Worm (Caenorhabditis elegans) whole organism, young adult: Measurements from ENCODE around the gene clec-245.

ENCODE experiments used
- B0035.1 ChIP-seq: sonication (generic microtip); optimal IDR thresholded peaks from 2 replicates; lab custom pipeline; 2016; ENCODE audit warnings: missing genetic modification characterization, mild to moderate bottlenecking, missing compliant biosample characterization, missing genotype, missing genetic modification reagents
- B0261.1 ChIP-seq: sonication (generic microtip); optimal IDR thresholded peaks from 2 replicates; lab custom pipeline; 2016; ENCODE audit warnings: mild to moderate bottlenecking, missing genetic modification characterization, moderate library complexity, missing compliant biosample characterization
- C06A6.2 ChIP-seq: fragments of 200-800 bp; sonication (Bioruptor generic); conservative IDR thresholded peaks from 2 replicates; pipeline ENCODE4 v1.3.6; 2022; ENCODE audit warnings: missing genetic modification characterization, missing compliant biosample characterization
- D2030.7 ChIP-seq: fragments of 200-800 bp; sonication (Bioruptor generic); IDR thresholded peaks from 2 replicates; pipeline ENCODE4 v1.3.6; 2022; ENCODE audit warnings: missing genetic modification reagents, missing genetic modification characterization, missing compliant biosample characterization
- F22D6.2 ChIP-seq: sonication (generic microtip); optimal IDR thresholded peaks from 2 replicates; lab custom pipeline; 2016; ENCODE audit warnings: mild to moderate bottlenecking, missing genetic modification characterization, missing compliant biosample characterization
- F55B11.4 ChIP-seq: sonication (generic microtip); optimal IDR thresholded peaks from 2 replicates; lab custom pipeline; 2016; ENCODE audit warnings: missing compliant biosample characterization, missing genetic modification characterization, borderline replicate concordance; ENCODE audit not compliant: insufficient read depth
- F57A8.1 ChIP-seq: fragments of 200-800 bp; sonication (Bioruptor generic); optimal IDR thresholded peaks from 2 replicates; lab custom pipeline; 2018; ENCODE audit warnings: mild to moderate bottlenecking, missing genetic modification characterization, moderate library complexity, missing compliant biosample characterization
- Y67H2A.10 ChIP-seq: fragments of 200-800 bp; sonication (Bioruptor generic); conservative IDR thresholded peaks from 2 replicates; pipeline ENCODE4 v1.3.6; 2022; ENCODE audit warnings: missing genetic modification reagents, missing genetic modification characterization, missing compliant biosample characterization
- Y79H2A.3 ChIP-seq: fragments of 200-800 bp; sonication (Bioruptor generic); conservative IDR thresholded peaks from 2 replicates; pipeline ENCODE4 v1.3.6; 2022; ENCODE audit warnings: missing genetic modification reagents, missing genetic modification characterization, missing compliant biosample characterization
- Y95B8A.8 ChIP-seq: fragments of 200-800 bp; sonication (Bioruptor generic); IDR thresholded peaks from 2 replicates; pipeline ENCODE4 v1.3.6; 2022; ENCODE audit warnings: missing genetic modification reagents, missing genetic modification characterization, missing compliant biosample characterization
- atf-7 ChIP-seq: sonication (generic microtip); optimal IDR thresholded peaks from 2 replicates; lab custom pipeline; 2017; ENCODE audit warnings: mild to moderate bottlenecking, missing genetic modification characterization, missing compliant biosample characterization
- attf-5 ChIP-seq: fragments of 200-800 bp; sonication (Bioruptor generic); optimal IDR thresholded peaks from 2 replicates; lab custom pipeline; 2018; ENCODE audit warnings: mild to moderate bottlenecking, missing genetic modification characterization, missing compliant biosample characterization
- bed-1 ChIP-seq: fragments of 200-800 bp; sonication (Bioruptor generic); IDR thresholded peaks from 2 replicates; pipeline ENCODE4 v1.3.6; 2022; ENCODE audit warnings: missing genetic modification reagents, missing genetic modification characterization, missing compliant biosample characterization
- bed-2 ChIP-seq: fragments of 200-800 bp; sonication (Bioruptor generic); IDR thresholded peaks from 2 replicates; pipeline ENCODE4 v1.3.6; 2022; ENCODE audit warnings: missing genetic modification reagents, missing genetic modification characterization, missing compliant biosample characterization
- ceh-100 ChIP-seq: fragments of 200-800 bp; sonication (Bioruptor generic); IDR thresholded peaks from 2 replicates; pipeline ENCODE4 v1.3.6; 2022; ENCODE audit warnings: missing genetic modification reagents, missing genetic modification characterization, missing compliant biosample characterization
- ceh-40 ChIP-seq: fragments of 200-800 bp; sonication (Bioruptor generic); IDR thresholded peaks from 2 replicates; pipeline ENCODE4 v1.3.6; 2022; ENCODE audit warnings: missing genetic modification characterization, missing compliant biosample characterization
- ceh-91 ChIP-seq: fragments of 200-800 bp; sonication (Bioruptor generic); IDR thresholded peaks from 2 replicates; pipeline ENCODE4 v1.3.6; 2022; ENCODE audit warnings: missing genetic modification reagents, missing genetic modification characterization, missing compliant biosample characterization
- die-1 ChIP-seq: sonication (generic microtip); optimal IDR thresholded peaks from 2 replicates; lab custom pipeline; 2016; ENCODE audit warnings: missing genotype, mild to moderate bottlenecking, missing genetic modification characterization, missing compliant biosample characterization
- dpff-1 ChIP-seq: sonication (generic microtip); optimal IDR thresholded peaks from 2 replicates; lab custom pipeline; 2017; ENCODE audit warnings: mild to moderate bottlenecking, missing genetic modification characterization, missing compliant biosample characterization
- dpl-1 ChIP-seq: fragments of 150-350 bp; optimal IDR thresholded peaks from 2 replicates; lab custom pipeline; 2014; ENCODE audit warnings: missing biosample characterization, missing genetic modification reagents, missing genetic modification characterization
- him-1 ChIP-seq: sonication (generic microtip); optimal IDR thresholded peaks from 2 replicates; lab custom pipeline; 2016; ENCODE audit warnings: missing genotype, missing genetic modification reagents, missing genetic modification characterization, missing compliant biosample characterization
- hlh-12 ChIP-seq: sonication (generic microtip); optimal IDR thresholded peaks from 2 replicates; lab custom pipeline; 2016; ENCODE audit warnings: missing genetic modification characterization, missing compliant biosample characterization
- hrde-1 ChIP-seq: sonication (generic microtip); optimal IDR thresholded peaks from 2 replicates; lab custom pipeline; 2016; ENCODE audit warnings: missing genetic modification characterization, mild to moderate bottlenecking, missing compliant biosample characterization, moderate library complexity, missing genotype, missing genetic modification reagents, borderline replicate concordance
- hsf-1 ChIP-seq: fragments of 200-800 bp; sonication (Bioruptor generic); IDR thresholded peaks from 2 replicates; pipeline ENCODE4 v1.3.6; 2022; ENCODE audit warnings: missing genetic modification reagents, missing genetic modification characterization, missing compliant biosample characterization
- lag-1 ChIP-seq: fragments of 200-800 bp; sonication (Bioruptor generic); IDR thresholded peaks from 2 replicates; pipeline ENCODE4 v1.3.6; 2022; ENCODE audit warnings: missing genetic modification reagents, missing genetic modification characterization, missing compliant biosample characterization
- let-526 ChIP-seq: fragments of 200-800 bp; sonication (Bioruptor generic); IDR thresholded peaks from 2 replicates; pipeline ENCODE4 v1.3.6; 2022; ENCODE audit warnings: missing genetic modification reagents, missing genetic modification characterization, missing compliant biosample characterization
- lin-26 ChIP-seq: fragments of 200-800 bp; sonication (Bioruptor generic); IDR thresholded peaks from 2 replicates; pipeline ENCODE4 v1.3.6; 2022; ENCODE audit warnings: missing genetic modification reagents, missing genetic modification characterization, missing compliant biosample characterization
- madf-8 ChIP-seq: fragments of 200-800 bp; sonication (Bioruptor generic); conservative IDR thresholded peaks from 2 replicates; pipeline ENCODE4 v1.3.6; 2022; ENCODE audit warnings: missing genetic modification reagents, missing genetic modification characterization, missing compliant biosample characterization
- mxl-1 ChIP-seq: sonication (generic microtip); optimal IDR thresholded peaks from 2 replicates; lab custom pipeline; 2016; ENCODE audit warnings: missing genetic modification characterization, missing compliant biosample characterization
- nfya-2 ChIP-seq: fragments of 200-800 bp; sonication (Bioruptor generic); IDR thresholded peaks from 2 replicates; pipeline ENCODE4 v1.3.6; 2022; ENCODE audit warnings: missing genetic modification reagents, missing genetic modification characterization, missing compliant biosample characterization
- nhr-120 ChIP-seq: fragments of 200-800 bp; sonication (Bioruptor generic); IDR thresholded peaks from 2 replicates; pipeline ENCODE4 v1.3.6; 2022; ENCODE audit warnings: missing genetic modification characterization, missing compliant biosample characterization
- nhr-179 ChIP-seq: sonication (generic microtip); optimal IDR thresholded peaks from 2 replicates; lab custom pipeline; 2016; ENCODE audit warnings: mild to moderate bottlenecking, missing genetic modification characterization, missing compliant biosample characterization
- nhr-80 ChIP-seq: sonication (generic microtip); optimal IDR thresholded peaks from 2 replicates; lab custom pipeline; 2016; ENCODE audit warnings: missing genetic modification characterization, missing compliant biosample characterization
- sea-2 ChIP-seq: fragments of 200-800 bp; sonication (Bioruptor generic); IDR thresholded peaks from 2 replicates; pipeline ENCODE4 v1.3.6; 2022; ENCODE audit warnings: missing genetic modification characterization, missing compliant biosample characterization
- snpc-3.4 ChIP-seq: sonication (generic microtip); optimal IDR thresholded peaks from 2 replicates; lab custom pipeline; 2017; ENCODE audit warnings: missing genetic modification characterization, mild to moderate bottlenecking, missing compliant biosample characterization, antibody characterized with exemption, moderate library complexity, missing genotype, missing genetic modification reagents
- tbx-9 ChIP-seq: sonication (generic microtip); optimal IDR thresholded peaks from 2 replicates; lab custom pipeline; 2016; ENCODE audit warnings: borderline replicate concordance, missing genetic modification characterization, inconsistent platforms, missing compliant biosample characterization
- ztf-18 ChIP-seq: sonication (generic microtip); optimal IDR thresholded peaks from 2 replicates; lab custom pipeline; 2016; ENCODE audit warnings: missing genotype, mild to moderate bottlenecking, missing genetic modification characterization, missing compliant biosample characterization
- ztf-3 ChIP-seq: fragments of 200-800 bp; sonication (Bioruptor generic); optimal IDR thresholded peaks from 2 replicates; lab custom pipeline; 2018; ENCODE audit warnings: mild to moderate bottlenecking, missing genetic modification characterization, missing compliant biosample characterization
- ztf-6 ChIP-seq: fragments of 200-800 bp; sonication (Bioruptor generic); IDR thresholded peaks from 2 replicates; pipeline ENCODE4 v1.3.6; 2022; ENCODE audit warnings: missing genetic modification reagents, missing genetic modification characterization, missing compliant biosample characterization

Gene clec-245

ce11 chrV:18158172-18158571 is 30.1 kb downstream of the clec-245 start:
- TF ChIP-seq lin-26 (no peak), sea-2 (no peak), nfya-2 (GFP tag; lab: Robert Waterston, UW) (no peak), tbx-9 (tag; lab: Kevin White, UChicago) (no peak), ztf-18 (no peak), nhr-179 (tag; lab: Kevin White, UChicago) (no peak), let-526 (GFP tag; lab: Robert Waterston, UW) (no peak)

- TF ChIP-seq F55B11.4 (tag; lab: Kevin White, UChicago) = no peak
- TF ChIP-seq nhr-80 = peak; percentile 9
- no peak for TF ChIP-seq B0035.1 (tag; lab: Kevin White, UChicago)
- no peak for TF ChIP-seq atf-7 (tag; lab: Kevin White, UChicago)
Measured at ce11 chrV:18157707-18158106, 30.5 kb downstream of the clec-245 start, which contains the start of gene clec-48. clec-48 (plus strand) TSS chrV:18158026.

- TF ChIP-seq tbx-9 (tag; lab: Kevin White, UChicago) = no peak
- no peak for TF ChIP-seq lag-1 (GFP tag; lab: Robert Waterston, UW)
- TF ChIP-seq bed-2 (GFP tag; lab: Robert Waterston, UW) = no peak
- no peak for TF ChIP-seq C06A6.2 (GFP tag; lab: Robert Waterston, UW)
- no peak for TF ChIP-seq ceh-40 (GFP tag; lab: Robert Waterston, UW)
- no peak for TF ChIP-seq Y95B8A.8 (GFP tag; lab: Robert Waterston, UW)
- TF ChIP-seq hsf-1 (GFP tag; lab: Robert Waterston, UW) = no peak
- no peak for TF ChIP-seq madf-8 (GFP tag; lab: Robert Waterston, UW)
- TF ChIP-seq ceh-91 = no peak
- TF ChIP-seq Y67H2A.10 (GFP tag; lab: Robert Waterston, UW) = no peak
- TF ChIP-seq F22D6.2 = no peak
- TF ChIP-seq die-1 (tag; lab: Kevin White, UChicago) = no peak
- no peak for TF ChIP-seq ztf-3 (GFP tag; lab: Kevin White, UChicago)
- no peak for TF ChIP-seq Y79H2A.3
- no peak for TF ChIP-seq hlh-12 (tag; lab: Kevin White, UChicago)
- no peak for TF ChIP-seq ceh-100 (GFP tag; lab: Robert Waterston, UW)
- TF ChIP-seq F57A8.1 (GFP tag; lab: Kevin White, UChicago) = no peak
- TF ChIP-seq, all 124 proteins: peak for 0
Measured at ce11 chrV:18146077-18146476, 42.2 kb downstream of the clec-245 start, which contains the start of gene C14A6.3. C14A6.3 (plus strand) TSS chrV:18146377.

ce11 chrV:18144442-18144841 is 43.8 kb downstream of the clec-245 start:
- TF ChIP-seq sea-2 = no peak
- no peak for TF ChIP-seq ztf-6
- no peak for TF ChIP-seq Y79H2A.3
- TF ChIP-seq him-1 (tag; lab: Kevin White, UChicago) = no peak
- TF ChIP-seq B0261.1 (tag; lab: Kevin White, UChicago) = no peak
- TF ChIP-seq ceh-91 = no peak
- no peak for TF ChIP-seq B0035.1 (tag; lab: Kevin White, UChicago)
- no peak for TF ChIP-seq snpc-3.4 (tag; lab: Kevin White, UChicago)
- TF ChIP-seq mxl-1 = no peak
- no peak for TF ChIP-seq lag-1 (GFP tag; lab: Robert Waterston, UW)
- TF ChIP-seq hrde-1 (tag; lab: Kevin White, UChicago) = no peak
- no peak for TF ChIP-seq F22D6.2
- no peak for TF ChIP-seq bed-1 (GFP tag; lab: Robert Waterston, UW)
- no peak for TF ChIP-seq attf-5
- TF ChIP-seq dpff-1 (tag; lab: Kevin White, UChicago) = no peak
- TF ChIP-seq dpl-1 = no peak
- no peak for TF ChIP-seq nhr-120 (GFP tag; lab: Robert Waterston, UW)
- no peak for TF ChIP-seq D2030.7 (GFP tag; lab: Robert Waterston, UW)
